Worm (Caenorhabditis elegans) whole organism, L1 larva: ENCODE data around the gene cec-1.

Source experiments
- C34B4.2 ChIP-seq: sonication (generic microtip); optimal IDR thresholded peaks from 2 replicates; lab custom pipeline; 2017; ENCODE audit warnings: mild to moderate bottlenecking, missing genetic modification characterization, missing compliant biosample characterization
- ama-1 ChIP-seq: fragments of 150-350 bp; optimal IDR thresholded peaks from 2 replicates; lab custom pipeline; 2014
- nhr-12 ChIP-seq: sonication (generic microtip); optimal IDR thresholded peaks from 2 replicates; lab custom pipeline; 2017; ENCODE audit warnings: missing biosample characterization, missing genetic modification characterization
- nhr-28 ChIP-seq: fragments of 150-350 bp; optimal IDR thresholded peaks from 2 replicates; lab custom pipeline; 2014; ENCODE audit warnings: missing biosample characterization, missing genetic modification characterization
- nhr-84 ChIP-seq: sonication (generic microtip); optimal IDR thresholded peaks from 2 replicates; lab custom pipeline; 2017; ENCODE audit warnings: missing biosample characterization, missing genetic modification characterization
- nhr-90 ChIP-seq: sonication (generic microtip); optimal IDR thresholded peaks from 2 replicates; lab custom pipeline; 2016; ENCODE audit warnings: mild to moderate bottlenecking, missing genetic modification characterization, missing compliant biosample characterization; ENCODE audit not compliant: poor library complexity
- skn-1 ChIP-seq: fragments of 150-350 bp; optimal IDR thresholded peaks from 2 replicates; lab custom pipeline; 2014; ENCODE audit warnings: missing biosample characterization, missing genetic modification characterization
- tlp-1 ChIP-seq: fragments of 150-350 bp; optimal IDR thresholded peaks from 2 replicates; lab custom pipeline; 2014; ENCODE audit warnings: missing biosample characterization, missing genetic modification characterization
- unc-62 ChIP-seq: fragments of 150-350 bp; optimal IDR thresholded peaks from 2 replicates; lab custom pipeline; 2014; ENCODE audit warnings: missing biosample characterization, missing genetic modification reagents, missing genetic modification characterization
- ztf-11 ChIP-seq, 2 experiments: sonication (generic microtip); optimal IDR thresholded peaks; 2 replicates each; lab custom pipeline; 2016 to 2017; ENCODE audit warnings: missing genetic modification characterization in 2 of 2, missing biosample characterization in 1 of 2, missing compliant biosample characterization in 1 of 2

DNA sequence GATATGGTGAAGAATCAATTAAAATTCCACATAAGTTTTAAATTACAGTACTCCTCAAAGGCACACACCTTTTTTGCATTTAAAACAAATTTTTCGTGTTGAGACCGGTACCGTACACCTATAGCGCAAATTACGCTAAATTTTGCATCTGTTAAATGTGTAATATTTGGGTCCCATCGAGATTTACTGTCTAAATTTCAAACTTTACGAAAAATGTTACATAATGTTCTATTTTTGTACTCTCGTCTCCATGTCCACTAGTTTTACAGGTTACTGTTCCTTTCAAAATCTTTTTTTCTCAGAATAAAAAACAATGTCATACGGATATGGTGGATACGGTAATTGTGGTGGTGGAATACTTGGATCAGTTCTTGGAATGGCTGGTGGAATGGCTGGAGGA, 27.7 kb upstream of the cec-1 start, which contains the start of gene ZK353.2:
- no peak for TF ChIP-seq tlp-1 (tag; lab: Kevin White, UChicago)
- TF ChIP-seq C34B4.2 (tag; lab: Kevin White, UChicago): no peak
- TF ChIP-seq nhr-84 (tag; lab: Kevin White, UChicago): no peak
- TF ChIP-seq skn-1 (tag; lab: Kevin White, UChicago): no peak
- TF ChIP-seq ama-1 (lab: Kevin White, UChicago): no peak
- TF ChIP-seq unc-62 (GFP tag; lab: Kevin White, UChicago): no peak
- no peak for TF ChIP-seq nhr-90 (tag; lab: Kevin White, UChicago)
- TF ChIP-seq ztf-11 (tag; optimal IDR thresholded peaks at IDR 0.05; lab: Kevin White, UChicago): no peak
- no peak for TF ChIP-seq nhr-12
- TF ChIP-seq nhr-28 (tag; lab: Kevin White, UChicago): no peak
